Fruit fly (Drosophila melanogaster): Measurements from ENCODE around the gene CheA75a.

- TF ChIP-seq Abd-B (GFP tag; optimal IDR thresholded peaks at IDR 0.05): no peak
- TF ChIP-seq Jra (GFP tag; optimal IDR thresholded peaks at IDR 0.05): no peak
- TF ChIP-seq h (GFP tag; optimal IDR thresholded peaks at IDR 0.05): no peak
- no peak for TF ChIP-seq psq (GFP tag; optimal IDR thresholded peaks at IDR 0.05)
- TF ChIP-seq woc (GFP tag; optimal IDR thresholded peaks at IDR 0.05): no peak
- TF ChIP-seq lola (GFP tag; optimal IDR thresholded peaks at IDR 0.05): no peak
Observed at dm6 chr3L:18222284-18222683, 29.6 kb upstream of the CheA75a start.

Measured in whole organism, wandering third instar larva.